Fruit fly (Drosophila melanogaster): ENCODE data around the gene CG31041.

DNA sequence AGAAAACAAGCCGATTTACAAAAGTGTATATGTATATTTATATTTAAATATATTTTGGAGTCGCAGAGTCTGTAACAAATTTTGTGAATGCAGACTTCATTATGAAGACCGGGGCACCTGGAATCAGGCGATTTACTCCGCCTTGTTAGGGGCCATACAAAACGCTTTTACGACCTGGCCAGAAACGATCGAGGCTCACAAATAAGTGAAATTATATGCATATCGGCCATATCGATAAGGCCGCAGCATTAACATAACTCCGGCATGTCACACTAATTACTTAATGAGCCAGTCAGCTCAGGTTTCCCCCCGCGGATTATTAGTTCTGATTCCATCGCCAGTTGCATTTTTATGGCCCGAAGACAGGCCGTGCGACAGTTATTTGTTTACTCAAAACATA, 28.1 kb downstream of the CG31041 start:
- TF ChIP-seq CG11617 (GFP tag; optimal IDR thresholded peaks at IDR 0.05) (no peak), cic (GFP tag; optimal IDR thresholded peaks at IDR 0.05) (no peak), CG7101 (tag; optimal IDR thresholded peaks at IDR 0.05) (no peak), ovo (GFP tag; optimal IDR thresholded peaks at IDR 0.05) (no peak), kay (GFP tag; ENCODE audit: borderline replicate concordance) (no peak), CG7045 (GFP tag; optimal IDR thresholded peaks at IDR 0.05) (no peak), CG14711 (tag; optimal IDR thresholded peaks at IDR 0.05) (no peak), pad (GFP tag; optimal IDR thresholded peaks at IDR 0.05) (no peak), CG1620 (GFP tag; optimal IDR thresholded peaks at IDR 0.05) (no peak), bab1 (GFP tag; optimal IDR thresholded peaks at IDR 0.05) (no peak), Mnt (GFP tag; optimal IDR thresholded peaks at IDR 0.05) (no peak)

All from whole organism, adult.